Fruit fly (Drosophila melanogaster) whole organism, pupa: ENCODE results near the gene mRpS25.

Experiments
- CG10348 ChIP-seq: fragments of 200-800 bp; sonication (Bioruptor generic); IDR thresholded peaks from 2 replicates; pipeline ENCODE4 v1.3.6; 2022; ENCODE audit warnings: missing biosample characterization, missing genetic modification characterization
- CG12605 ChIP-seq: fragments of 200-800 bp; sonication (Bioruptor generic); IDR thresholded peaks from 2 replicates; pipeline ENCODE4 v1.3.6; 2022; ENCODE audit warnings: missing biosample characterization, missing genetic modification characterization
- CG13204 ChIP-seq: fragments of 200-800 bp; sonication (Bioruptor generic); optimal IDR thresholded peaks from 2 replicates; lab custom pipeline; 2018; ENCODE audit warnings: missing biosample characterization, mild to moderate bottlenecking, missing genetic modification characterization, moderate library complexity
- CG14655 ChIP-seq: fragments of 200-800 bp; sonication (Bioruptor generic); optimal IDR thresholded peaks from 3 replicates; lab custom pipeline; 2017; ENCODE audit warnings: mild to moderate bottlenecking, missing biosample characterization, missing genetic modification reagents, missing genetic modification characterization
- CG15710 ChIP-seq: fragments of 200-800 bp; sonication (Bioruptor generic); optimal IDR thresholded peaks from 2 replicates; lab custom pipeline; 2018; ENCODE audit warnings: missing biosample characterization, mild to moderate bottlenecking, missing genetic modification characterization, moderate library complexity
- CG17806 ChIP-seq: fragments of 200-800 bp; sonication (Bioruptor generic); optimal IDR thresholded peaks from 2 replicates; lab custom pipeline; 2018; ENCODE audit warnings: missing biosample characterization, mild to moderate bottlenecking, missing genetic modification characterization, moderate library complexity
- CG32121 ChIP-seq: fragments of 200-800 bp; sonication (Bioruptor generic); IDR thresholded peaks from 2 replicates; pipeline ENCODE4 v1.3.6; 2022; ENCODE audit warnings: missing biosample characterization, missing genetic modification characterization
- CG34367 ChIP-seq: fragments of 200-800 bp; sonication (Bioruptor generic); optimal IDR thresholded peaks from 2 replicates; lab custom pipeline; 2018; ENCODE audit warnings: missing biosample characterization, mild to moderate bottlenecking, missing genetic modification characterization
- CG4496 ChIP-seq: fragments of 200-800 bp; sonication (Bioruptor generic); IDR thresholded peaks from 3 replicates; pipeline ENCODE4 v1.3.6; 2022; ENCODE audit warnings: missing biosample characterization, missing genetic modification characterization
- CG8159 ChIP-seq: fragments of 200-800 bp; sonication (Bioruptor generic); optimal IDR thresholded peaks from 3 replicates; lab custom pipeline; 2018; ENCODE audit warnings: missing biosample characterization, mild to moderate bottlenecking, missing genetic modification characterization, moderate library complexity
- CG8301 ChIP-seq: fragments of 200-800 bp; sonication (Bioruptor generic); optimal IDR thresholded peaks from 2 replicates; lab custom pipeline; 2018; ENCODE audit warnings: missing biosample characterization, mild to moderate bottlenecking, missing genetic modification characterization
- CG9948 ChIP-seq: fragments of 200-800 bp; sonication (Bioruptor generic); optimal IDR thresholded peaks from 2 replicates; lab custom pipeline; 2018; ENCODE audit warnings: missing biosample characterization, mild to moderate bottlenecking, missing genetic modification characterization, moderate library complexity
- D1 ChIP-seq: fragments of 200-800 bp; sonication (Bioruptor generic); optimal IDR thresholded peaks from 2 replicates; lab custom pipeline; 2018; ENCODE audit warnings: missing biosample characterization, mild to moderate bottlenecking, missing genetic modification characterization, moderate library complexity
- EcR ChIP-seq: fragments of 200-800 bp; sonication (Bioruptor generic); optimal IDR thresholded peaks from 3 replicates; lab custom pipeline; 2019; ENCODE audit warnings: missing biosample characterization, missing genetic modification characterization, mild to moderate bottlenecking, moderate library complexity, missing genetic modification reagents
- Ets98B ChIP-seq: fragments of 200-800 bp; sonication (Bioruptor generic); IDR thresholded peaks from 2 replicates; pipeline ENCODE4 v1.3.6; 2022; ENCODE audit warnings: missing biosample characterization, missing genetic modification characterization
- Pif1A ChIP-seq: fragments of 200-800 bp; sonication (Bioruptor generic); optimal IDR thresholded peaks from 3 replicates; lab custom pipeline; 2016; ENCODE audit warnings: missing biosample characterization, missing genetic modification characterization
- Pif1B ChIP-seq: fragments of 200-800 bp; sonication (Bioruptor generic); optimal IDR thresholded peaks from 3 replicates; lab custom pipeline; 2016; ENCODE audit warnings: missing biosample characterization, missing genetic modification characterization
- Snoo ChIP-seq: fragments of 200-800 bp; sonication (Bioruptor generic); optimal IDR thresholded peaks from 3 replicates; lab custom pipeline; 2017; ENCODE audit warnings: missing biosample characterization, mild to moderate bottlenecking, missing genetic modification characterization, inconsistent platforms
- fd96Ca ChIP-seq: fragments of 200-800 bp; sonication (Bioruptor generic); IDR thresholded peaks from 3 replicates; pipeline ENCODE4 v1.3.6; 2022; ENCODE audit warnings: missing biosample characterization, missing genetic modification characterization
- gl ChIP-seq: fragments of 200-800 bp; sonication (Bioruptor generic); optimal IDR thresholded peaks from 2 replicates; lab custom pipeline; 2018; ENCODE audit warnings: missing biosample characterization, mild to moderate bottlenecking, missing genetic modification characterization
- rn ChIP-seq: fragments of 200-800 bp; sonication (Bioruptor generic); IDR thresholded peaks from 2 replicates; pipeline ENCODE4 v1.3.6; 2022; ENCODE audit warnings: missing biosample characterization, missing genetic modification characterization

Gene mRpS25

DNA sequence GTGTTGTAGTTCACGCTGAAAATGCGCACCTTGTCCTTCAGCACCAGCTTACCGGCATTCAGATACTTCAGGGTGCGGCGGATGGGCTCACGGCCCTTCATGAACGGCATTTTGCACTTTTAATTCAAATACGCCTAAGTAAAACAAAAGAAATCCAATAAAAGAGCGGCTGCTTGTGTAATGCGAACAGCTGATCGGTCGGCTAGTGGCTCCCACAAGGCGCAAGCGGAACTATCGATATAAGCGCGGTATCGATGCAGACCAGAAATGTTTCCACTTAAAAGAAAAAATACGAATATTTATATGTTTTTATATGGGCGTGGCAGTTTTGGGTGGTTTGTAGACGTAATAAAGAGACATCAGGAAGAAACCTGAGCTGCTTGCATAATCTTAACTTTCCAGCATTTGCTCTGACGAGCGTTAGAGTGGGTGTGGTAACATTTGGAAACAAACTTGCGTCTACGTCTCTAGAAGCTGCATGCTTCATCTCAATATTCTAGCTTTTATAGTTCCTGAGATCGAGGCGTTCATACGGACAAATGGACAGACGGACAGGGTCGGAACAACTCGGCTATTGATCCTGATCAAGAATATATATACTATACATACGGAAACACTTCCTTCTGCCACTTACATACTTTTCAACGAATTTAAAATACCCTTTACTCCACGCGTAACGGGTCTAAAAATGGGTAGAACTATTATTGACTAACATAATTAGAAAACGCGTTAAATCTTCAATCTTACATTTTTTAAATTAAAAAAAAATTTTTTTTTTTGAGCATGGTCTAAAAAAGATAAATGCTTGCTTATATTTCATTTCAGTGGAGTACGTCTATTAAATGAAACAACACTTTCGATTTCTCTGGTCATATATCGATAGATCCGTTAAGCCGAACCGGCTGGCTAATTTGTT lies at the start of gene mRpS25, which contains the start of gene nmdyn-D6:
Gene mRpS25, minus strand, starts transcription at position 199 of the 916 bp plus-strand sequence.
Gene nmdyn-D6, plus strand, starts transcription at position 894 of the 916 bp plus-strand sequence.
- TF ChIP-seq CG15710 (tag; lab: Kevin White, UChicago) (peak; percentile 37), CG8159 (tag; lab: Kevin White, UChicago) (peak; percentile 40), CG17806 (tag; lab: Kevin White, UChicago) (peak; percentile 37), Pif1B (no peak), EcR (GFP tag; lab: Kevin White, UChicago) (no peak), CG4496 (GFP tag; lab: Robert Waterston, UW) (peak; percentile 47; the same call in 2 of the 3 replicates), CG9948 (tag; lab: Kevin White, UChicago) (peak; percentile 33), Ets98B (peak; percentile 42; the same call in 1 of the 2 replicates), CG8301 (tag; lab: Kevin White, UChicago) (peak; percentile 15), fd96Ca (0 out of 3 replicates have a peak, but pooled peaks have one; percentile 39), CG14655 (GFP tag; lab: Kevin White, UChicago) (peak; percentile 53), gl (tag; lab: Kevin White, UChicago) (no peak)

DNA sequence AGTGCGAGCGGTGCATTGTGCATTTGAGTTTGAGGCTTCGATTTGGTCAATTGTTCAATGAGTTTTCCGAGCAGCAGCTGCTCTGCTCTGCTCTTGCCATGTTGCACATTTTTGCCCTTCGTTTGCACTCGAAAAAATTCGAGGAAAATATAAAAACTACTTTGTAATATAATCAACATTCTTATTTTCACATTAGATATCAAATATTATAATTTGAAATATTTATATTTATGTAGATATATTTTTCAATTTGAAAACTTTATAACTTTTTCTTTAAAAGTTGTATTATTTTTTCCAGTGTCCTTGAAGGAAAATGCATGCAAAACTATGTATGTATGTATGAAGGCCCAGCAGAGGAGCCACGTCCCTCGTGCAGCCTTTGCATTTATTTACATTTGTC lies 46.6 kb upstream of the mRpS25 start:
- TF ChIP-seq CG14655 (GFP tag; lab: Kevin White, UChicago) (no peak), fd96Ca (no peak), Pif1A (GFP tag; lab: Kevin White, UChicago) (no peak), CG8159 (tag; lab: Kevin White, UChicago) (peak; percentile 44), CG15710 (tag; lab: Kevin White, UChicago) (no peak), CG4496 (GFP tag; lab: Robert Waterston, UW) (no peak), Ets98B (no peak), CG9948 (tag; lab: Kevin White, UChicago) (peak; percentile 1), CG12605 (GFP tag; lab: Robert Waterston, UW) (no peak), rn (GFP tag; lab: Robert Waterston, UW) (no peak), Pif1B (no peak), Snoo (tag; lab: Kevin White, UChicago) (no peak), CG13204 (GFP tag; lab: Kevin White, UChicago) (no peak)
- TF ChIP-seq, all 21 proteins: peak for 2

DNA sequence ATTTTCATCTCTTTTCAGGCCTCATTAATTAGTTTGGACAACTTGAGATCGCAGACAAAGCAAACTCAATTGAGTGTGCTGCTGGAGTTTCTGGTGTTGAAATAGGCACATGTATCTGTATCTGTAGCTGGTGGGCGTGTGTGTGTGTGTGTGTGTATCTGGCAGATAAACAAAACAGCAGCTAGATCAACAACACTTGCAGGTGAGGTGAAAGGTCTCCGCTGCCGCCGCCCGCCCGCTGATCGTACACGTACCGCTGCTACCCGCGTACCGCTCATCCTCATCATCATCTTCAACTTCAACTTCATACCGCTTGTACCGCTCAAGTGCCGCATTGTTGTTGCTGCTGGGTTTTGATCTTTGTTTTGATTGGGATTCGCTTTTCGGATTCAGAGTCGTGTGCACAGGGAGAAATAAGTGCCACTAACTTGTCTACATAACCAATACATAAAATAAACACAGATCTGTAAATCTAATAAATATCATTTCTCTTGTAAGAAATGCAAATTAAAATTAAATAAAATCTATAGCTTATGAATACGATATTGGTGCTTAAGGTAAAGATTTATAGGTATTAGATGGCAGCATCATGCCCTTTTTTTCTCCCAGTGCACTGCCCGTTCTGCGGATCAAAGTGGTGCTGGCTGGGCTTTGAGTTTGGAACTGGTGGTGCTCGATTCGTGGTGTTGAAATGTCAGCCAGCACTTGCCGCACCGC lies 44.5 kb upstream of the mRpS25 start:
- TF ChIP-seq CG15710 (tag; lab: Kevin White, UChicago) (peak; percentile 36), gl (tag; lab: Kevin White, UChicago) (no peak), CG8301 (tag; lab: Kevin White, UChicago) (peak; percentile 12), rn (GFP tag; lab: Robert Waterston, UW) (no peak), fd96Ca (no peak), CG8159 (tag; lab: Kevin White, UChicago) (peak; percentile 38), CG13204 (GFP tag; lab: Kevin White, UChicago) (peak; percentile 6), EcR (GFP tag; lab: Kevin White, UChicago) (no peak), Ets98B (no peak), Pif1A (GFP tag; lab: Kevin White, UChicago) (peak; percentile 6), CG32121 (GFP tag; lab: Robert Waterston, UW) (no peak), D1 (tag; lab: Kevin White, UChicago) (no peak), CG10348 (GFP tag; lab: Robert Waterston, UW) (no peak), CG34367 (tag; lab: Kevin White, UChicago) (peak; percentile 12), Pif1B (peak; percentile 20), CG14655 (GFP tag; lab: Kevin White, UChicago) (peak; percentile 38), CG9948 (tag; lab: Kevin White, UChicago) (peak; percentile 50), CG4496 (GFP tag; lab: Robert Waterston, UW) (peak; percentile 38; the same call in 1 of the 3 replicates), CG12605 (GFP tag; lab: Robert Waterston, UW) (0 out of 2 replicates have a peak, but pooled peaks have one; percentile 12), CG17806 (tag; lab: Kevin White, UChicago) (peak; percentile 35), Snoo (tag; lab: Kevin White, UChicago) (no peak)

DNA sequence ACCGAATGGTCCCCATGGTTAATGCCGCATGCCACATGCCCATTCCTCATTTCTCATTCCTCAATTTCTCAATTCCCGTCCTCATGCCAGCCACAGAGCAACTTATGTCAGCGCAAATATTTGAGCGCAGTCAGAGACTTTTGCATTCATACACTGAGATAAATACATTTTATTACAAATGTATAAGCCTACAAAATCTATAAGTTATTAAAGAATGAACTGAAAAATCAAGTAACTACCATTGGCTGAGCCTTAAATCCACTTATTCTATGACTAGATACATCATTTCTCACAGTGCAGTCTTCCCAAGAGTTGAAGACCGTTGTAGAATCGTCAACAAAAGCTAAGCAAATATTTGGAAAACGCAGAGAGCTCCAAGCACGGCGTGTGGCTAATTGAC lies 39.4 kb upstream of the mRpS25 start:
- TF ChIP-seq EcR (GFP tag; lab: Kevin White, UChicago) (no peak), gl (tag; lab: Kevin White, UChicago) (no peak), CG13204 (GFP tag; lab: Kevin White, UChicago) (no peak), CG9948 (tag; lab: Kevin White, UChicago) (peak; percentile 13), CG14655 (GFP tag; lab: Kevin White, UChicago) (peak; percentile 24), fd96Ca (no peak), rn (GFP tag; lab: Robert Waterston, UW) (no peak), Pif1B (no peak), D1 (tag; lab: Kevin White, UChicago) (no peak), Pif1A (GFP tag; lab: Kevin White, UChicago) (peak; percentile 30), Snoo (tag; lab: Kevin White, UChicago) (no peak), Ets98B (no peak), CG34367 (tag; lab: Kevin White, UChicago) (no peak), CG15710 (tag; lab: Kevin White, UChicago) (peak; percentile 10), CG32121 (GFP tag; lab: Robert Waterston, UW) (no peak), CG8301 (tag; lab: Kevin White, UChicago) (peak; percentile 19), CG4496 (GFP tag; lab: Robert Waterston, UW) (0 out of 3 replicates have a peak, but pooled peaks have one; percentile 20), CG10348 (GFP tag; lab: Robert Waterston, UW) (no peak), CG12605 (GFP tag; lab: Robert Waterston, UW) (no peak), CG8159 (tag; lab: Kevin White, UChicago) (peak; percentile 24)
